Fruit fly (Drosophila melanogaster): ENCODE results near the gene CG34377.

DNA sequence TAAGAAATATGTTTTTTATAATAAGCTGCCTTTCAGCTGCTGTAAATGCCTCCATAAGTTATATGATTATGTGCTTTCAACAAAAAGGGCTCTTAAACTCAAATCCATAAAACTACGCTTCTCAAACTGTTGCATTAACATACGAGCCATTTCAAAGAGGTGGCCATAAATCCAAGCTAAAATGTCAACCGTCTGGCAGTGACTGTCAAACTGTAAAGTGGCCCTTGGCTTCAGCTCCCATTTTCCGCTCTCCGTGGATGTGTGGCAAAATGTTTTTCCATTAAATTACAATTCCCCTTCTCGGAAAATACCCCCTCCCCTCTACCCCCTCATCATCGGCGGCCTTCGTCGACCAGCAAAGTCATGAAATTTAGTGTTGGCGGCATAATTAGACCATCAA is 18.8 kb upstream of the CG34377 start:
- TF ChIP-seq psq (GFP tag; optimal IDR thresholded peaks at IDR 0.05) (no peak), rgr (GFP tag; optimal IDR thresholded peaks at IDR 0.05) (no peak), br (GFP tag; optimal IDR thresholded peaks at IDR 0.05) (no peak), pan (optimal IDR thresholded peaks at IDR 0.05) (no peak), dmrt93B (GFP tag; optimal IDR thresholded peaks at IDR 0.05) (no peak), Myc (optimal IDR thresholded peaks at IDR 0.05) (no peak), fru (GFP tag; optimal IDR thresholded peaks at IDR 0.05) (no peak), usp (GFP tag; optimal IDR thresholded peaks at IDR 0.05) (no peak), ey (GFP tag; optimal IDR thresholded peaks at IDR 0.05) (no peak), N (GFP tag; optimal IDR thresholded peaks at IDR 0.05) (no peak)

Measured in whole organism, wandering third instar larva.